Worm (Caenorhabditis elegans): ENCODE results near the gene T19D12.9.
A peak's percentile ranks its signal among the peaks of the same experiment; 100 is the strongest.

T19D12.9 gene

DNA sequence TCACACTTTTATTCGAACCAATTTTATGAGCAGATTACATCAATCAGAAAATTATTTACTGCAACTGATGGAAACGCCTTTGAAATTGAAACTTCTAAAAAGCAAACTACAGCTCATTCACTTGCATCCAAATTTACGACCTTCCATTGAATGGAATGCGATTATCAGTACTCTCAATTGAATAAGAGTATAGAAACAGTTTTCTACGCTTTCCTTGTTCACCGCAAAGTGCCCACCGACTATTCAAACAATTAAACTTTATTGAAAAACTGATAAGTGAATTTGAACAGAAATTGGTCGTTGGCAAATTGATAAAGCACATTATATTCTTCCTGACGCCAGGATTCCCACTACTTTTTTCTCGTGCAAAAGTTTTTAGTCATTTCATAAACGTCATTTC, 11.7 kb upstream of the T19D12.9 start:
- no peak for TF ChIP-seq sox-4 (tag; optimal IDR thresholded peaks at IDR 0.05)
- no peak for TF ChIP-seq ztf-16 (tag; optimal IDR thresholded peaks at IDR 0.05)
- no peak for TF ChIP-seq pqm-1 (tag; optimal IDR thresholded peaks at IDR 0.05)
- TF ChIP-seq dmd-4 (tag; optimal IDR thresholded peaks at IDR 0.05; ENCODE audit: borderline replicate concordance): no peak
- no peak for TF ChIP-seq ceh-9 (tag; optimal IDR thresholded peaks at IDR 0.05)
- no peak for TF ChIP-seq C08G9.2 (tag; optimal IDR thresholded peaks at IDR 0.05)
- TF ChIP-seq eyg-1 (tag; optimal IDR thresholded peaks at IDR 0.05): no peak
- no peak for TF ChIP-seq pax-1 (tag; optimal IDR thresholded peaks at IDR 0.05)
- no peak for TF ChIP-seq ceh-2 (tag; optimal IDR thresholded peaks at IDR 0.05)
- TF ChIP-seq ceh-45 (GFP tag; IDR thresholded peaks at IDR 0.05): no peak
- no peak for TF ChIP-seq unc-3 (GFP tag; conservative IDR thresholded peaks at IDR 0.05)
- no peak for TF ChIP-seq unc-3 (tag; optimal IDR thresholded peaks at IDR 0.05)
- no peak for TF ChIP-seq mec-3 (tag; optimal IDR thresholded peaks at IDR 0.05; ENCODE audit: borderline replicate concordance)
- TF ChIP-seq Y22D7AL.16 (tag; optimal IDR thresholded peaks at IDR 0.05): no peak
- no peak for TF ChIP-seq nfya-1 (tag; optimal IDR thresholded peaks at IDR 0.05)
- no peak for TF ChIP-seq odd-2 (tag; optimal IDR thresholded peaks at IDR 0.05)
- no peak for TF ChIP-seq hlh-30 (tag; optimal IDR thresholded peaks at IDR 0.05; ENCODE audit: insufficient read depth)
- no peak for TF ChIP-seq ceh-22 (tag; optimal IDR thresholded peaks at IDR 0.05)

DNA sequence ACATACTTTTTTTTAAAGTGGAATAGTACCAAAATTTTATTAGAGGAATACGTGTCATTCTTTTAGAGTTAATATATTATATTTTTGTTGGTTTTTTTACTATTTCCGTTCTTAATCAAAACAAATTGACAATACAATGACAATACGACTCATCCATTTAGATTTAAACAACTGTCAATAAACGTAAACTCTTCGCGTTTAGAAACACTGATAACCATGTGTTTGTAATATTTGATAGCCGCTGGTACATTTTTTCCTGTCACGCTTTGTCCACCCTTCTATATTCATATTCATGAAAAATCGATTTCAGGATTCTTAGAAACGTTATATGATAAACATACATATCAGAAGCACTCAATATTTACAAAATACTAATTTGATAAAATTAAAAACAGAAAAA, 9.6 kb upstream of the T19D12.9 start:
- no peak for TF ChIP-seq pqm-1 (tag; optimal IDR thresholded peaks at IDR 0.05)
- no peak for TF ChIP-seq K09A11.1 (tag; optimal IDR thresholded peaks at IDR 0.05; ENCODE audit: insufficient read depth)

DNA sequence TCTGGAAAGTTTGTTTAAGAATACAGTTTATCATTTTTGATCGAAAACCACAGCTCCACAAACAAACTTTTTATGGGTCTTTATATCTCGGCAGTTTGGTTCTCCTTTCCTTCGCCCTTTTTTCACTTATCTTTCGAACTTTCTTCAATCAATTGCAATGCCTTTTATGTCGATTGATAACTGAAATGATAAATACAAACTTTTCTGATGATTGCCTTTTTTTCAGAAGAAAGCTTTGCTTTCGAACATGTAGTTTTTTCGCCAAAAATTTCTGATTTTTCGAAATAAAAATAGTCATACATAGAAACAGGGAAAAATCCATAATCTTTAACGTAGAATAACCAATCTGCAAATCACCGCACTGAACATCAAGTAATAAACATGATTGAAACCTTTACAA, 7.0 kb upstream of the T19D12.9 start, which contains the start of gene T19D12.2:
Gene T19D12.2 (plus strand): TSS at position 125 of the 400 bp plus-strand sequence.
- TF ChIP-seq lim-6 (tag; optimal IDR thresholded peaks at IDR 0.05): no peak
- TF ChIP-seq elt-2 (tag; optimal IDR thresholded peaks at IDR 0.05): peak; percentile 18
- no peak for TF ChIP-seq hlh-13 (GFP tag; optimal IDR thresholded peaks at IDR 0.05)
- TF ChIP-seq ref-2 (tag; optimal IDR thresholded peaks at IDR 0.05): no peak
- no peak for TF ChIP-seq pag-3 (tag; optimal IDR thresholded peaks at IDR 0.05; ENCODE audit: borderline replicate concordance)
- no peak for TF ChIP-seq che-1 (tag; optimal IDR thresholded peaks at IDR 0.05)

DNA sequence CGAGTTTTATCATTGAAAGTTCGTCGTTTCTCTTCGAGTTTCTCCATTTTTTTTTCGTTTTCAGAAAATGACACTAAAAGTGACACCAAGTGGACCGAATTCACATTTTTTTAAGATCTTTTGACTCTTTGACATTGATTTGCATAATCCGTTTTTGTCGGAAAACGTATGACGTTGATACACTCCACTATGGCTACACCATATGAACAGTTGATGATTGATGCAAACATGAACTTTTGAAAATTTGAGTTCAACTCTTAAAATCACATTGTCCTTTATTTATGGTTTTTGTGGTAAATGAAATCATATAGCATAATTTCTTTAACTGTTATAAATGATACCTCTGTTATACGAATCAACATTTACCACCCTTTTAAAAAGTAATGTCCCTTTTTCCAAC, 4.6 kb upstream of the T19D12.9 start, which contains the start of gene T19D12.10:
Gene T19D12.10 (minus strand): TSS at position 101 of the 400 bp plus-strand sequence.
- TF ChIP-seq madf-2 (tag; optimal IDR thresholded peaks at IDR 0.05): no peak

DNA sequence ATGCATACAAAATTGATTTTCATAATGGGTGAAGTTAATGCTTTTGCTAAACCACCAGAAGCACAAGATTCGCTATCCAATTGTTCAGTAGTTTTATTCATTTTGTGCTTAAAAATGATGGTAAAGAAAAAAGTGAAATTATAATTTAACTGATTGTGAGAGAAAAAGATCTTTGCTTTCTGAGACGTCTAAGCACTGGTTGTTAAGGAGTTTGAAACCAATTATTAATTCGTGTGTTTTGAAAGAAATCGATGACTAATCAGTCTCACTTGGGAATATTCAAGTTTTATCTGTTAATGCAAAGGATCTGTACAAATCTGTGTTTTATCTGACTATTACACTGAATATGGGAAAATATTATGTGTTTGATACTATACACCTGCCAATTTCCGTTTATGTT, 2.5 kb downstream of the T19D12.9 start, which contains the start of gene sra-26:
Gene sra-26 (minus strand): TSS at position 101 of the 400 bp plus-strand sequence.
- TF ChIP-seq pat-9 (tag; optimal IDR thresholded peaks at IDR 0.05) (no peak), mec-3 (tag; optimal IDR thresholded peaks at IDR 0.05; ENCODE audit: borderline replicate concordance) (no peak), ceh-14 (tag; optimal IDR thresholded peaks at IDR 0.05) (no peak), syd-9 (tag; optimal IDR thresholded peaks at IDR 0.05) (no peak), ets-4 (tag; optimal IDR thresholded peaks at IDR 0.05) (no peak), fkh-6 (tag; optimal IDR thresholded peaks at IDR 0.05) (no peak), C08G9.2 (tag; optimal IDR thresholded peaks at IDR 0.05) (no peak), ceh-18 (tag; optimal IDR thresholded peaks at IDR 0.05) (no peak), ceh-6 (GFP tag; optimal IDR thresholded peaks at IDR 0.05) (no peak), ceh-19 (GFP tag; optimal IDR thresholded peaks at IDR 0.05) (no peak), ceh-24 (tag; optimal IDR thresholded peaks at IDR 0.05) (no peak), sox-2 (GFP tag; IDR thresholded peaks at IDR 0.05) (no peak), zip-5 (tag; optimal IDR thresholded peaks at IDR 0.05) (no peak), sdc-2 (tag; optimal IDR thresholded peaks at IDR 0.05) (no peak), ztf-16 (tag; optimal IDR thresholded peaks at IDR 0.05) (no peak)

Data from whole organism, late embryonic.